Worm (Caenorhabditis elegans) whole organism, early embryonic: ENCODE data around the gene cmk-1.

ENCODE experiments used
- ama-1 ChIP-seq: fragments of 150-350 bp; optimal IDR thresholded peaks from 2 replicates; lab custom pipeline; 2014
- scrt-1 ChIP-seq: fragments of 200-800 bp; sonication (Bioruptor generic); IDR thresholded peaks from 2 replicates; pipeline ENCODE4 v1.3.6; 2022; ENCODE audit warnings: missing genetic modification characterization, missing compliant biosample characterization
- tbx-37 ChIP-seq: fragments of 200-800 bp; sonication (Bioruptor generic); conservative IDR thresholded peaks from 2 replicates; pipeline ENCODE4 v1.3.6; 2022; ENCODE audit warnings: missing genetic modification reagents, missing genetic modification characterization, missing compliant biosample characterization
- tra-4 ChIP-seq: sonication (generic microtip); optimal IDR thresholded peaks from 2 replicates; lab custom pipeline; 2017; ENCODE audit warnings: missing genetic modification characterization, missing compliant biosample characterization

DNA sequence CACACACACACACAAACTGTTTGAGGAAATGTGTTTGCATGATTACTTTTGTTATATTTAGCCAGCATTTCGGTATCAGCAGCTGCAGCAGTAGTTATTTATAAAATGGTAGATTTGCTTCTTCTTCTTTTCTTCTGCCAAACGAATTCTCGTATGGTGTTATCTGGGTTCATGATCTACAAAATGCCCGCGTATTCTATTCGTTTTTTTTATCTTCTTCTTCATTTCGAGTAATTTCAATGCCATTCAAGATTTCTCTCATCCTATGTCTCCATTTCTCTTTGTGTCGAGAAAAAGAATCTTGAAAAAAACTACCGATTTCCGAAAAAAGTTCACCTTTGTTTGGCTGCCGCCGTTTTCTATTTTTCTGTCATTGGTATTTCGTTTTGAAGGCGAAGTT lies 44.7 kb downstream of the cmk-1 start:
- TF ChIP-seq tbx-37 (GFP tag; lab: Robert Waterston, UW) (no peak), tra-4 (tag; lab: Kevin White, UChicago) (no peak), scrt-1 (no peak), ama-1 (lab: Kevin White, UChicago) (no peak)
